Worm (Caenorhabditis elegans) whole organism, late embryonic: ENCODE results near the gene lact-4.
A peak's percentile ranks its signal among the peaks of the same experiment; 100 is the strongest.

Source experiments
- F13H6.1 ChIP-seq: sonication (generic microtip); optimal IDR thresholded peaks from 2 replicates; lab custom pipeline; 2016; ENCODE audit warnings: missing genetic modification characterization, missing compliant biosample characterization
- ceh-18 ChIP-seq: sonication (generic microtip); optimal IDR thresholded peaks from 2 replicates; lab custom pipeline; 2016; ENCODE audit warnings: missing genetic modification characterization, missing compliant biosample characterization
- ceh-2 ChIP-seq: sonication (generic microtip); optimal IDR thresholded peaks from 2 replicates; lab custom pipeline; 2016; ENCODE audit warnings: missing genotype, missing genetic modification characterization, missing compliant biosample characterization
- ceh-24 ChIP-seq: sonication (generic microtip); optimal IDR thresholded peaks from 2 replicates; lab custom pipeline; 2016; ENCODE audit warnings: mild to moderate bottlenecking, missing genetic modification characterization, missing compliant biosample characterization
- ceh-48 ChIP-seq: sonication (generic microtip); optimal IDR thresholded peaks from 2 replicates; lab custom pipeline; 2016; ENCODE audit warnings: missing genetic modification characterization, inconsistent platforms, missing compliant biosample characterization
- dve-1 ChIP-seq: sonication (generic microtip); optimal IDR thresholded peaks from 2 replicates; lab custom pipeline; 2017; ENCODE audit warnings: antibody characterized with exemption, mild to moderate bottlenecking, missing genetic modification characterization, missing compliant biosample characterization
- lim-6 ChIP-seq: sonication (generic microtip); optimal IDR thresholded peaks from 2 replicates; lab custom pipeline; 2016; ENCODE audit warnings: missing genetic modification characterization, missing compliant biosample characterization
- mec-3 ChIP-seq: sonication (generic microtip); optimal IDR thresholded peaks from 2 replicates; lab custom pipeline; 2016; ENCODE audit warnings: borderline replicate concordance, missing genetic modification characterization, missing compliant biosample characterization
- unc-3 ChIP-seq, 2 experiments: fragments of 200-800 bp in 1 of 2; sonication (Bioruptor generic) in 1 of 2; sonication (generic microtip) in 1 of 2; conservative IDR thresholded peaks in 1 of 2; optimal IDR thresholded peaks in 1 of 2; 2 replicates each; pipeline versions ENCODE4 v1.3.6 to Lab custom; 2016 to 2022; ENCODE audit warnings: missing compliant biosample characterization in 2 of 2, missing genetic modification characterization in 2 of 2, missing genetic modification reagents in 1 of 2

ce11 chrII:8457438-8457837 is 22.8 kb downstream of the lact-4 start, which contains the start of gene zyg-9:
- no peak for TF ChIP-seq F13H6.1 (tag; lab: Kevin White, UChicago)
- no peak for TF ChIP-seq unc-3 (GFP tag; conservative IDR thresholded peaks at IDR 0.05; lab: Robert Waterston, UW)
- no peak for TF ChIP-seq unc-3 (tag; optimal IDR thresholded peaks at IDR 0.05; lab: Kevin White, UChicago)
- no peak for TF ChIP-seq ceh-2 (tag; lab: Kevin White, UChicago)
- TF ChIP-seq lim-6 (tag; lab: Kevin White, UChicago): no peak
- TF ChIP-seq mec-3 (tag; lab: Kevin White, UChicago): no peak
- no peak for TF ChIP-seq ceh-24 (tag; lab: Kevin White, UChicago)
- TF ChIP-seq dve-1 (tag; lab: Kevin White, UChicago): no peak
- TF ChIP-seq ceh-18 (tag; lab: Kevin White, UChicago): no peak
- TF ChIP-seq ceh-48 (tag; lab: Kevin White, UChicago): peak; percentile 43
